Fruit fly (Drosophila melanogaster) whole organism, embryonic: Measurements from ENCODE around the gene veli.
A peak's percentile ranks its signal among the peaks of the same experiment; 100 is the strongest.

Source experiments
- Bgb ChIP-seq: fragments of 200-800 bp; sonication (Bioruptor generic); IDR thresholded peaks from 2 replicates; pipeline ENCODE4 v1.3.6; 2022; ENCODE audit warnings: missing biosample characterization, missing genetic modification characterization; ENCODE audit not compliant: partially characterized antibody
- CG10147 ChIP-seq: fragments of 200-800 bp; sonication (Bioruptor generic); optimal IDR thresholded peaks from 2 replicates; lab custom pipeline; 2019; ENCODE audit warnings: missing biosample characterization, mild to moderate bottlenecking, missing genetic modification characterization, moderate library complexity
- CG10209 ChIP-seq: fragments of 200-800 bp; sonication (Bioruptor generic); optimal IDR thresholded peaks from 3 replicates; lab custom pipeline; 2017; ENCODE audit warnings: missing biosample characterization, mild to moderate bottlenecking, missing genetic modification characterization, missing genetic modification reagents
- CG11695 ChIP-seq: fragments of 200-800 bp; sonication (Bioruptor generic); IDR thresholded peaks from 3 replicates; pipeline ENCODE4 v1.3.6; 2022; ENCODE audit warnings: missing biosample characterization, missing genetic modification characterization
- CG11696 ChIP-seq: fragments of 200-800 bp; sonication (Bioruptor generic); IDR thresholded peaks from 2 replicates; pipeline ENCODE4 v1.3.6; 2022; ENCODE audit warnings: missing biosample characterization, missing genetic modification characterization
- CG13287 ChIP-seq: fragments of 200-800 bp; sonication (Bioruptor generic); IDR thresholded peaks from 2 replicates; pipeline ENCODE4 v1.3.6; 2022; ENCODE audit warnings: missing biosample characterization, missing genetic modification characterization; ENCODE audit not compliant: partially characterized antibody
- CG14860 ChIP-seq: fragments of 200-800 bp; sonication (Bioruptor generic); IDR thresholded peaks from 3 replicates; pipeline ENCODE4 v1.3.6; 2022; ENCODE audit warnings: missing biosample characterization, missing genetic modification characterization; ENCODE audit not compliant: partially characterized antibody
- CG15479 ChIP-seq: fragments of 200-800 bp; sonication (Bioruptor generic); optimal IDR thresholded peaks from 3 replicates; lab custom pipeline; 2019; ENCODE audit warnings: missing biosample characterization, mild to moderate bottlenecking, missing genetic modification characterization, moderate library complexity
- CG1603 ChIP-seq: fragments of 200-800 bp; sonication (Bioruptor generic); optimal IDR thresholded peaks from 2 replicates; lab custom pipeline; 2019; ENCODE audit warnings: missing biosample characterization, mild to moderate bottlenecking, missing genetic modification characterization, moderate library complexity
- CG2116 ChIP-seq: fragments of 200-800 bp; sonication (Bioruptor generic); optimal IDR thresholded peaks from 3 replicates; lab custom pipeline; 2018; ENCODE audit warnings: missing biosample characterization, mild to moderate bottlenecking, missing genetic modification characterization
- CG4404 ChIP-seq: fragments of 200-800 bp; sonication (Bioruptor generic); IDR thresholded peaks from 2 replicates; pipeline ENCODE4 v1.3.6; 2022; ENCODE audit warnings: missing biosample characterization, missing genetic modification characterization
- CG8290 ChIP-seq, 3 experiments: fragments of 200-800 bp; sonication (Bioruptor generic); optimal IDR thresholded peaks; 2 replicates each; lab custom pipeline; 2016 to 2019; ENCODE audit warnings: missing biosample characterization in 3 of 3, missing genetic modification characterization in 3 of 3, mild to moderate bottlenecking in 2 of 3, moderate library complexity in 1 of 3
- CG9876 ChIP-seq: fragments of 200-800 bp; sonication (Bioruptor generic); optimal IDR thresholded peaks from 2 replicates; lab custom pipeline; 2016; ENCODE audit warnings: missing biosample characterization, missing genetic modification characterization
- CHES-1-like ChIP-seq: fragments of 200-800 bp; sonication (Bioruptor generic); optimal IDR thresholded peaks from 2 replicates; lab custom pipeline; 2016; ENCODE audit warnings: missing biosample characterization, missing genetic modification characterization
- Dp ChIP-seq: fragments of 200-800 bp; sonication (Bioruptor generic); optimal IDR thresholded peaks from 2 replicates; lab custom pipeline; 2018; ENCODE audit warnings: missing biosample characterization, mild to moderate bottlenecking, missing genetic modification characterization, moderate library complexity
- Ets65A ChIP-seq: fragments of 200-800 bp; sonication (Bioruptor generic); peaks from one replicate; lab custom pipeline; 2016; ENCODE audit warnings: missing biosample characterization, missing genetic modification characterization
- HLH4C ChIP-seq: fragments of 200-800 bp; sonication (Bioruptor generic); IDR thresholded peaks from 3 replicates; pipeline ENCODE4 v1.3.6; 2022; ENCODE audit warnings: missing biosample characterization, missing genetic modification characterization; ENCODE audit not compliant: partially characterized antibody
- HLH54F ChIP-seq: fragments of 200-800 bp; sonication (Bioruptor generic); optimal IDR thresholded peaks from 3 replicates; lab custom pipeline; 2016; ENCODE audit warnings: missing biosample characterization, missing genetic modification characterization
- Jarid2 ChIP-seq: fragments of 200-800 bp; sonication (Bioruptor generic); optimal IDR thresholded peaks from 3 replicates; lab custom pipeline; 2017; ENCODE audit warnings: mild to moderate bottlenecking, missing biosample characterization, missing genetic modification reagents, missing genetic modification characterization
- Max ChIP-seq: fragments of 200-800 bp; sonication (Bioruptor generic); optimal IDR thresholded peaks from 2 replicates; lab custom pipeline; 2016; ENCODE audit warnings: missing biosample characterization, mild to moderate bottlenecking, missing genetic modification characterization
- Six4 ChIP-seq: fragments of 200-800 bp; sonication (Bioruptor generic); optimal IDR thresholded peaks from 2 replicates; lab custom pipeline; 2016; ENCODE audit warnings: missing biosample characterization, missing genetic modification characterization
- Sry-β ChIP-seq: fragments of 200-800 bp; sonication (Bioruptor generic); optimal IDR thresholded peaks from 2 replicates; lab custom pipeline; 2018; ENCODE audit warnings: missing biosample characterization, mild to moderate bottlenecking, missing genetic modification characterization, moderate library complexity
- amos ChIP-seq: fragments of 200-800 bp; sonication (Bioruptor generic); IDR thresholded peaks from 2 replicates; pipeline ENCODE4 v1.3.6; 2022; ENCODE audit warnings: missing biosample characterization, missing genetic modification characterization; ENCODE audit not compliant: partially characterized antibody
- ara ChIP-seq: fragments of 200-800 bp; sonication (Bioruptor generic); IDR thresholded peaks from 2 replicates; pipeline ENCODE4 v1.3.6; 2022; ENCODE audit warnings: missing biosample characterization, missing genetic modification characterization
- ato ChIP-seq: fragments of 200-800 bp; sonication (Bioruptor generic); IDR thresholded peaks from 2 replicates; pipeline ENCODE4 v1.3.6; 2022; ENCODE audit warnings: missing biosample characterization, missing genetic modification characterization; ENCODE audit not compliant: partially characterized antibody
- bigmax ChIP-seq: fragments of 200-800 bp; sonication (Bioruptor generic); optimal IDR thresholded peaks from 2 replicates; lab custom pipeline; 2018; ENCODE audit warnings: missing biosample characterization, mild to moderate bottlenecking, missing genetic modification characterization
- bowl ChIP-seq: fragments of 200-800 bp; sonication (Bioruptor generic); IDR thresholded peaks from 2 replicates; pipeline ENCODE4 v1.3.6; 2022; ENCODE audit warnings: missing biosample characterization, missing genetic modification characterization
- br ChIP-seq: fragments of >200 bp; optimal IDR thresholded peaks from 2 replicates; lab custom pipeline; 2017
- crp ChIP-seq, 2 experiments: fragments of 200-800 bp; sonication (Bioruptor generic); optimal IDR thresholded peaks; 2 replicates in 1 of 2; 3 replicates in 1 of 2; lab custom pipeline; 2017; ENCODE audit warnings: missing biosample characterization in 2 of 2, missing genetic modification characterization in 2 of 2, mild to moderate bottlenecking in 1 of 2, moderate library complexity in 1 of 2
- dimm ChIP-seq: fragments of 200-800 bp; sonication (Bioruptor generic); IDR thresholded peaks from 2 replicates; pipeline ENCODE4 v1.3.6; 2022; ENCODE audit warnings: missing biosample characterization, missing genetic modification characterization
- dmrt11E ChIP-seq: fragments of 200-800 bp; sonication (Bioruptor generic); optimal IDR thresholded peaks from 3 replicates; lab custom pipeline; 2018; ENCODE audit warnings: missing biosample characterization, mild to moderate bottlenecking, missing genetic modification characterization, moderate library complexity
- en ChIP-seq: fragments of 200-800 bp; sonication (Bioruptor generic); optimal IDR thresholded peaks from 2 replicates; lab custom pipeline; 2016; ENCODE audit warnings: missing biosample characterization, missing genetic modification characterization
- gcm2 ChIP-seq: fragments of 200-800 bp; sonication (Bioruptor generic); optimal IDR thresholded peaks from 2 replicates; lab custom pipeline; 2016; ENCODE audit warnings: missing biosample characterization, missing genetic modification characterization
- gem ChIP-seq: fragments of 200-800 bp; sonication (Bioruptor generic); optimal IDR thresholded peaks from 2 replicates; lab custom pipeline; 2019; ENCODE audit warnings: missing biosample characterization, mild to moderate bottlenecking, missing genetic modification characterization, moderate library complexity
- gfzf ChIP-seq: fragments of 200-800 bp; sonication (Bioruptor generic); optimal IDR thresholded peaks from 2 replicates; lab custom pipeline; 2016; ENCODE audit warnings: missing biosample characterization, mild to moderate bottlenecking, missing genetic modification characterization, moderate library complexity
- gro ChIP-seq: fragments of 200-800 bp; sonication (Bioruptor generic); optimal IDR thresholded peaks from 2 replicates; lab custom pipeline; 2016; ENCODE audit warnings: missing biosample characterization, missing genetic modification characterization
- gt ChIP-seq: fragments of 200-800 bp; sonication (Bioruptor generic); IDR thresholded peaks from 2 replicates; pipeline ENCODE4 v1.3.6; 2022; ENCODE audit warnings: missing biosample characterization, missing genetic modification characterization
- her ChIP-seq: fragments of 200-800 bp; sonication (Bioruptor generic); optimal IDR thresholded peaks from 2 replicates; lab custom pipeline; 2016; ENCODE audit warnings: missing biosample characterization, missing genetic modification characterization
- jigr1 ChIP-seq: fragments of 200-800 bp; sonication (Bioruptor generic); IDR thresholded peaks from 3 replicates; pipeline ENCODE4 v1.3.6; 2022; ENCODE audit warnings: missing biosample characterization, missing genetic modification characterization
- jing ChIP-seq: fragments of 200-800 bp; sonication (Bioruptor generic); optimal IDR thresholded peaks from 2 replicates; lab custom pipeline; 2018; ENCODE audit warnings: missing biosample characterization, mild to moderate bottlenecking, missing genetic modification characterization
- lov ChIP-seq, 2 experiments: fragments of 200-800 bp in 1 of 2; fragments of >200 bp in 1 of 2; sonication (Bioruptor generic) in 1 of 2; IDR thresholded peaks in 1 of 2; optimal IDR thresholded peaks in 1 of 2; 2 replicates in 1 of 2; 3 replicates in 1 of 2; pipeline versions ENCODE4 v1.3.6 to Lab custom; 2017 to 2022; ENCODE audit warnings: missing biosample characterization in 1 of 2, missing genetic modification characterization in 1 of 2
- nom ChIP-seq: fragments of 200-800 bp; sonication (Bioruptor generic); optimal IDR thresholded peaks from 2 replicates; lab custom pipeline; 2017; ENCODE audit warnings: missing biosample characterization, missing genetic modification characterization, mild to moderate bottlenecking, moderate library complexity, missing genetic modification reagents
- peb ChIP-seq: fragments of 200-800 bp; sonication (Bioruptor generic); IDR thresholded peaks from 2 replicates; pipeline ENCODE4 v1.3.6; 2022; ENCODE audit warnings: missing biosample characterization, missing genetic modification characterization
- pfk ChIP-seq: fragments of 200-800 bp; sonication (Bioruptor generic); optimal IDR thresholded peaks from 2 replicates; lab custom pipeline; 2018; ENCODE audit warnings: missing biosample characterization, mild to moderate bottlenecking, missing genetic modification characterization, moderate library complexity
- phol ChIP-seq: fragments of 200-800 bp; sonication (Bioruptor generic); optimal IDR thresholded peaks from 3 replicates; lab custom pipeline; 2018; ENCODE audit warnings: missing biosample characterization, mild to moderate bottlenecking, missing genetic modification characterization, moderate library complexity
- repo ChIP-seq: fragments of 200-800 bp; sonication (Bioruptor generic); optimal IDR thresholded peaks from 2 replicates; lab custom pipeline; 2016; ENCODE audit warnings: missing biosample characterization, missing genetic modification characterization
- run ChIP-seq: fragments of 200-800 bp; sonication (Bioruptor generic); optimal IDR thresholded peaks from 3 replicates; lab custom pipeline; 2018; ENCODE audit warnings: missing biosample characterization, mild to moderate bottlenecking, missing genetic modification characterization
- slou ChIP-seq: fragments of 200-800 bp; sonication (Bioruptor generic); optimal IDR thresholded peaks from 3 replicates; lab custom pipeline; 2016; ENCODE audit warnings: missing biosample characterization, missing genetic modification characterization
- zfh2 ChIP-seq: fragments of 200-800 bp; sonication (Bioruptor generic); optimal IDR thresholded peaks from 2 replicates; lab custom pipeline; 2016; ENCODE audit warnings: missing biosample characterization, missing genetic modification characterization

veli gene

DNA sequence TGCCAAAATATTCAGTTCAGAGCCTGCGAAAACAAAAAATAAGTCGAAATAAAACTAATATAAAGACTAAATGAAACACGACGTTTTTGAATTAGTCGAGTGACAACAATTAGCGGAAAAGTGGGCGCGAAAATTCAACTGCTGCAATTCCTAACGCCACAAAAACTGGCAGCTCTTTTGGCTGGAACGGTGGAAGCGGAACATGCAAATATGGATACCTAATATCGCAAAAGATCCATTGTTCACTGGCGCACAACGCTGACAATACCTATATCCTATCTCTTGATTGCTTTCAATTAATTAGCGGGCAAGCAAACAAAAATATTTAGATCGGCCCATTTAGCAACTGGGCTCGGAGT is 16.0 kb downstream of the veli start, which contains the start of gene CG11791 (continued):
- no peak for TF ChIP-seq run (tag; lab: Kevin White, UChicago)
- no peak for TF ChIP-seq br (lab: Kevin White, UChicago)
- peak; percentile 95 for TF ChIP-seq pfk (GFP tag; lab: Kevin White, UChicago)
- no peak for TF ChIP-seq Max (GFP tag; lab: Kevin White, UChicago)
- no peak for TF ChIP-seq CG11696 (GFP tag; lab: Robert Waterston, UW)
- TF ChIP-seq gcm2: no peak
- no peak for TF ChIP-seq amos (GFP tag; lab: Robert Waterston, UW)
- no peak for TF ChIP-seq CG9876 (GFP tag; lab: Kevin White, UChicago)
- no peak for TF ChIP-seq CG11695 (GFP tag; lab: Robert Waterston, UW)
- peak; percentile 95 for TF ChIP-seq CG1603 (tag; lab: Kevin White, UChicago)
- TF ChIP-seq HLH54F: peak; percentile 1
- TF ChIP-seq CG15479 (GFP tag; lab: Kevin White, UChicago): no peak
- no peak for TF ChIP-seq Jarid2
- peak; percentile 6 for TF ChIP-seq phol (tag; lab: Kevin White, UChicago)
- TF ChIP-seq jigr1 (GFP tag; lab: Robert Waterston, UW): no peak
- peak; percentile 65 for TF ChIP-seq gfzf (GFP tag; lab: Kevin White, UChicago)
- no peak for TF ChIP-seq slou (GFP tag; lab: Kevin White, UChicago)
- no peak for TF ChIP-seq jing (GFP tag; lab: Kevin White, UChicago)
- TF ChIP-seq HLH4C (GFP tag; lab: Robert Waterston, UW): no peak
- no peak for TF ChIP-seq CG10147 (GFP tag; lab: Kevin White, UChicago)
- TF ChIP-seq en (GFP tag; lab: Kevin White, UChicago): no peak
- no peak for TF ChIP-seq dimm (GFP tag; lab: Robert Waterston, UW)
- TF ChIP-seq CG8290 (GFP tag; optimal IDR thresholded peaks at IDR 0.05; lab: Kevin White, UChicago): no peak
- TF ChIP-seq CG8290 (tag; optimal IDR thresholded peaks at IDR 0.05; lab: Kevin White, UChicago): peak in 1 of 2 experiments; percentile 11
- no peak for TF ChIP-seq zfh2 (GFP tag; lab: Kevin White, UChicago)
- TF ChIP-seq bigmax (GFP tag; lab: Kevin White, UChicago): no peak
- TF ChIP-seq Dp (GFP tag; lab: Kevin White, UChicago): peak; percentile 71
- TF ChIP-seq CG10209: no peak

DNA sequence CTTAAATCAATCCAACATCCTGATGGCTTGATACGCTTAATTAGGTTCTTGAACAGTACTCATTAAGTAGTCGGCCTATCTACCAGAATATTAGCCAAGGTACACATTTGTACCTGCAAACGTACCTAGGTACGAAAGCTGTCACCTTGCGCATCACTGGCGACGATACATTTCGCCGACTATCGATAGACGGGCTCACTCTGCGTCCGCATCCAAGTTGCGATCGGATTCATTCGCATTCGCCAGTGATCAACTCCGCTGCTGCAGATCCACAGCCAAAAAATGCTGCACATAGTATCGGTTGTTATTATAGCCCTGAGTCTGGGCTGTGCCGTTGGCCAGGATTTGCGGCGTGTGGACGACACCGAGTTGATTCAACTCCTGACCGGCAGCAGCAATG is 17.9 kb downstream of the veli start, which contains the start of gene CG11790:
CG11790 (plus strand) TSS at position 203 of the 400 bp plus-strand sequence.
- TF ChIP-seq dmrt11E: no peak
- TF ChIP-seq nom (GFP tag; lab: Kevin White, UChicago): peak; percentile 45
- peak; percentile 87 for TF ChIP-seq Bgb (GFP tag; lab: Robert Waterston, UW)
- TF ChIP-seq ara: no peak
- no peak for TF ChIP-seq repo (GFP tag; lab: Kevin White, UChicago)
- TF ChIP-seq CG2116 (GFP tag; lab: Kevin White, UChicago): peak; percentile 59
- TF ChIP-seq ato: peak; percentile 82
- TF ChIP-seq Sry-β (GFP tag; lab: Kevin White, UChicago): peak; percentile 88
- peak; percentile 43 for TF ChIP-seq Ets65A (GFP tag; lab: Kevin White, UChicago)
- peak; percentile 5 for TF ChIP-seq gro (GFP tag; lab: Kevin White, UChicago)
- no peak for TF ChIP-seq bowl (GFP tag; lab: Robert Waterston, UW)
- TF ChIP-seq peb (GFP tag; lab: Robert Waterston, UW): no peak
- no peak for TF ChIP-seq CG4404
- no peak for TF ChIP-seq gem (tag; lab: Kevin White, UChicago)
- no peak for TF ChIP-seq CHES-1-like (GFP tag; lab: Kevin White, UChicago)
- TF ChIP-seq amos (GFP tag; lab: Robert Waterston, UW): peak; percentile 75
- TF ChIP-seq CG14860 (GFP tag; lab: Robert Waterston, UW): peak; percentile 71
- TF ChIP-seq her (GFP tag; lab: Kevin White, UChicago): peak; percentile 55
- TF ChIP-seq gt (GFP tag; lab: Robert Waterston, UW): no peak
- no peak for TF ChIP-seq lov (optimal IDR thresholded peaks at IDR 0.05; lab: Kevin White, UChicago)
- TF ChIP-seq lov (GFP tag; IDR thresholded peaks at IDR 0.05; lab: Robert Waterston, UW): 0 out of 3 replicates have a peak, but pooled peaks have one; percentile 16
- no peak for TF ChIP-seq crp (GFP tag; optimal IDR thresholded peaks at IDR 0.05; lab: Kevin White, UChicago)
- peak; percentile 88 for TF ChIP-seq CG13287 (GFP tag; lab: Robert Waterston, UW)
- peak; percentile 3 for TF ChIP-seq Six4 (GFP tag; lab: Kevin White, UChicago)
- peak; percentile 59 for TF ChIP-seq CG1603 (tag; lab: Kevin White, UChicago)
